Worm (Caenorhabditis elegans) whole organism, midembryonic: ENCODE measurements around the gene C16D9.5.

Experiments
- T22C8.4 ChIP-seq: fragments of 200-800 bp; sonication (Bioruptor generic); IDR thresholded peaks from 2 replicates; pipeline ENCODE4 v1.3.6; 2022; ENCODE audit warnings: missing genetic modification characterization, missing compliant biosample characterization
- cog-1 ChIP-seq: sonication (generic microtip); optimal IDR thresholded peaks from 2 replicates; lab custom pipeline; 2016; ENCODE audit warnings: missing genetic modification characterization, missing compliant biosample characterization
- flt-1 ChIP-seq: fragments of 200-800 bp; sonication (Bioruptor generic); IDR thresholded peaks from 2 replicates; pipeline ENCODE4 v1.3.6; 2022; ENCODE audit warnings: missing genetic modification characterization, missing compliant biosample characterization
- klf-2 ChIP-seq: fragments of 200-800 bp; sonication (Bioruptor generic); conservative IDR thresholded peaks from 2 replicates; pipeline ENCODE4 v1.3.6; 2022; ENCODE audit warnings: missing genetic modification reagents, missing genetic modification characterization, missing compliant biosample characterization
- med-1 ChIP-seq: sonication (generic microtip); optimal IDR thresholded peaks from 2 replicates; lab custom pipeline; 2017; ENCODE audit warnings: missing genetic modification characterization, mild to moderate bottlenecking, missing compliant biosample characterization, antibody characterized with exemption, missing genetic modification reagents; ENCODE audit not compliant: insufficient read depth
- ref-1 ChIP-seq: fragments of 200-800 bp; sonication (Bioruptor generic); conservative IDR thresholded peaks from 2 replicates; pipeline ENCODE4 v1.3.6; 2022; ENCODE audit warnings: missing genetic modification reagents, missing genetic modification characterization, missing compliant biosample characterization
- tab-1 ChIP-seq: fragments of 200-800 bp; sonication (Bioruptor generic); IDR thresholded peaks from 2 replicates; pipeline ENCODE4 v1.3.6; 2022; ENCODE audit warnings: missing genetic modification characterization, missing compliant biosample characterization
- ztf-23 ChIP-seq: fragments of 200-800 bp; sonication (Bioruptor generic); IDR thresholded peaks from 2 replicates; pipeline ENCODE4 v1.3.6; 2022; ENCODE audit warnings: missing genetic modification reagents, missing genetic modification characterization, missing compliant biosample characterization
- ztf-29 ChIP-seq: fragments of 200-800 bp; sonication (Bioruptor generic); IDR thresholded peaks from 2 replicates; pipeline ENCODE4 v1.3.6; 2022; ENCODE audit warnings: missing genetic modification reagents, missing genetic modification characterization, missing compliant biosample characterization

Gene C16D9.5

ce11 chrV:8271995-8272394 lies 26.6 kb upstream of the C16D9.5 start, which contains the start of gene asp-5:
Gene asp-5 (plus strand): TSS chrV:8272385.
- TF ChIP-seq cog-1 (tag; lab: Kevin White, UChicago) (no peak), klf-2 (GFP tag; lab: Robert Waterston, UW) (no peak)

DNA sequence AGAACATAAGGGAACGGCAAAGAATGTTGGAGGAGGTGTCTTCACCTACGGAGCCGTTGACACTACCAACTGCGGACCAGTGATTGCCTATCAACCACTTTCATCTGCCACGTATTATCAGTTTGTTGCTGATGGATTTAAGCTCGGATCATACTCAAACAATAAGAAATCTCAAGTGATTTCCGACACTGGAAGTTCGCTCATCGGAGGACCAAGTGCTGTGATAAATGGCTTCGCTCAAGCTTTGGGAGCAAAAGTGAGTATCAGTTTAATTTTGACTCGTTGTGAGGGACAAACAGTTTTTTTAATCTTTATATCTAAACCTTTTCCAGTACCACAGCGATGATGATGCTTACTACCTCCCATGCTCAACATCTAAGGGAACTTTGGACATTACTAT lies 26.0 kb upstream of the C16D9.5 start:
- no peak for TF ChIP-seq ztf-23 (GFP tag; lab: Robert Waterston, UW)

DNA sequence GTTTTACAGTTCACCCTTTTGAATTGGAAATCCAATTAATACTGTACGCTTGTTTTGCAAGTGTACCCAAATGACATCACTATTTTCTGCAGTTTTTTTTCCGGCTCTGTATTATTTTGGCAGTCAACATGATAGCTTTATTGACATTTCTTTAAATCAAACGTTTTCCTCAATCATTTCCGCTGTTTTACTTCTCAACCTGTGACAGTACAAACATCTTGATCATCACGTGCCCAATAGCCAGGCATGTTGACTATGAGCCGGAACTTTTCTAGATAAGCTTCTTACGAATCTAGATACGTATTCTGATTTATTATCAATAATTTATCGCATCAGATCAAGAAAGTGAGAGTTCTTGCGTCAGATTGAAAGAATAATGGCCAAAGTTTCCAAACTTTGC lies 24.5 kb upstream of the C16D9.5 start:
- TF ChIP-seq cog-1 (tag; lab: Kevin White, UChicago): no peak
- no peak for TF ChIP-seq klf-2 (GFP tag; lab: Robert Waterston, UW)
- no peak for TF ChIP-seq ztf-29
- TF ChIP-seq tab-1: no peak
- TF ChIP-seq flt-1 (GFP tag; lab: Robert Waterston, UW): no peak
- no peak for TF ChIP-seq med-1 (GFP tag; lab: Kevin White, UChicago)
- no peak for TF ChIP-seq ref-1 (GFP tag; lab: Robert Waterston, UW)
- TF ChIP-seq ztf-23 (GFP tag; lab: Robert Waterston, UW): no peak
- TF ChIP-seq T22C8.4 (GFP tag; lab: Robert Waterston, UW): no peak

DNA sequence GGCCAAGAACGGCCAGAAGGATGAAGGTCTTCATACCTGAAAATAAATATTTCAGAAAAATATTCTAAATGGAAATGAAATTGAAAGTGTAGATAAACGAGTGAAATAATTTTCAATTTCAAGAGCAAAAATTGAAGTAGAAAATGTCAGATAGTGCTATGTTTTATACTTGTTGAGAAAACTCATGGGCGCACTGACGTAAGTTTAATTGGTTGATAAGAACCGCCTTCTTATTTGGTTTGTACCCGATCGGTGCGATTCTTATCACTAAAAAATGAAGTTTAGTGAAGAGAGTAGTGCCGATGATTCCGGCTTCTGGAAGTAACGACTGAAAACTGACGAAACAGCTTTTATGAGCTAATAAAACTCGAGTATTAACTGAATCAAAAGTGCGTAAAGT lies 23.5 kb upstream of the C16D9.5 start, which contains the start of the genes asp-6 and asp-12:
Gene asp-6 (minus strand): TSS at position 36 of the 400 bp plus-strand sequence.
Gene asp-12 (plus strand): TSS at position 309 of the 400 bp plus-strand sequence.
- TF ChIP-seq cog-1 (tag; lab: Kevin White, UChicago): no peak
- TF ChIP-seq klf-2 (GFP tag; lab: Robert Waterston, UW): no peak
- no peak for TF ChIP-seq tab-1
- TF ChIP-seq med-1 (GFP tag; lab: Kevin White, UChicago): no peak
- TF ChIP-seq flt-1 (GFP tag; lab: Robert Waterston, UW): no peak

DNA sequence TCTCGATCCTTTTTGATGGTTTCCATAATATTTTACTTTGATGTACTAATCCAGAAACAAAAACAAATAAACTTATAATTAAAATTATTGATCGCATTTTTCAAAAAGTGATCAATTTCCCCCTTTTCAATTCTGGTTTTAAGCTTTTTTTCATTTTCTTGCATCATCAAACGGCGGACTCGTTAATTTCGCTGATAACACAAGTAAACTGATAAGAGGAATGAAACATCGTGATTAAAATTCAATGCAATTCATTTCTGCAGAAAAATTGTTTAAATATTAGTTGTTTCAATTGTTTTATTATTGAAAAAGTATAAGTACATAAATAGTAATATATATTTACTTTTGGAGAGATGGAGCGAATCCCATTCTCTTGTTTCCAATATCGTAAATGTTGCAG lies 21.9 kb upstream of the C16D9.5 start:
- TF ChIP-seq tab-1 (no peak), klf-2 (GFP tag; lab: Robert Waterston, UW) (no peak), T22C8.4 (GFP tag; lab: Robert Waterston, UW) (no peak), ztf-29 (no peak), med-1 (GFP tag; lab: Kevin White, UChicago) (no peak)

- TF ChIP-seq med-1 (GFP tag; lab: Kevin White, UChicago): no peak
- TF ChIP-seq cog-1 (tag; lab: Kevin White, UChicago): no peak
- no peak for TF ChIP-seq tab-1
- no peak for TF ChIP-seq ztf-29
- TF ChIP-seq flt-1 (GFP tag; lab: Robert Waterston, UW): no peak
Observed at ce11 chrV:8266232-8266631, 20.9 kb upstream of the C16D9.5 start, which contains the start of gene F21F8.5. Gene F21F8.5 (minus strand): TSS chrV:8266332.

ce11 chrV:8263941-8264340 lies 18.6 kb upstream of the C16D9.5 start, which contains the start of gene C16D9.9:
Gene C16D9.9 (plus strand): TSS chrV:8264241.
- TF ChIP-seq med-1 (GFP tag; lab: Kevin White, UChicago) (no peak), tab-1 (no peak), ztf-23 (GFP tag; lab: Robert Waterston, UW) (no peak), cog-1 (tag; lab: Kevin White, UChicago) (no peak), ztf-29 (no peak), T22C8.4 (GFP tag; lab: Robert Waterston, UW) (no peak), flt-1 (GFP tag; lab: Robert Waterston, UW) (no peak), ref-1 (GFP tag; lab: Robert Waterston, UW) (no peak), klf-2 (GFP tag; lab: Robert Waterston, UW) (no peak)

- TF ChIP-seq T22C8.4 (GFP tag; lab: Robert Waterston, UW) (no peak), cog-1 (tag; lab: Kevin White, UChicago) (no peak), ztf-23 (GFP tag; lab: Robert Waterston, UW) (no peak)
Observed at ce11 chrV:8263466-8263865, 18.1 kb upstream of the C16D9.5 start, which contains the start of gene C16D9.8. Gene C16D9.8 (minus strand): TSS chrV:8263566.

DNA sequence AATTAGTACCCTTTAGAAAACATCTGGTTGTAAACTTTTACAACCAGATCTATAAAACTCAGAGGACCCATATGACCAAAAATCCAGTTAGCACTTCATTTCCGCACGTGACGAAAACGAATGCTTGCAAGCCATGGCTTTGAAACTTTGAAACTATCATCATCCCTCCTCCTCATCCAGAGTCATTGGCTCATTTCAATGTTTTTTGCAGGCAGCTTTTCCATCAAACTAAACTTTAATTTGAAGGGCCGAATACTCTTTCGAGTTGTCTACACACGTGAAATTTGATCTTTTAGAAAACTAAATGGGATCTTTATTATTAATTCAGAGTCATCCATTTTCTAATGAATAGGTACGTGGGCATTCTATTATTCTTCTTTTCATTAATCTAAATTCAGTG lies 16.9 kb upstream of the C16D9.5 start:
- TF ChIP-seq T22C8.4 (GFP tag; lab: Robert Waterston, UW) (no peak), ref-1 (GFP tag; lab: Robert Waterston, UW) (no peak), tab-1 (no peak), klf-2 (GFP tag; lab: Robert Waterston, UW) (no peak), ztf-23 (GFP tag; lab: Robert Waterston, UW) (no peak), cog-1 (tag; lab: Kevin White, UChicago) (no peak), flt-1 (GFP tag; lab: Robert Waterston, UW) (no peak), med-1 (GFP tag; lab: Kevin White, UChicago) (no peak), ztf-29 (no peak)

- no peak for TF ChIP-seq tab-1
- no peak for TF ChIP-seq ref-1 (GFP tag; lab: Robert Waterston, UW)
- TF ChIP-seq cog-1 (tag; lab: Kevin White, UChicago): no peak
- no peak for TF ChIP-seq ztf-23 (GFP tag; lab: Robert Waterston, UW)
- no peak for TF ChIP-seq klf-2 (GFP tag; lab: Robert Waterston, UW)
- no peak for TF ChIP-seq flt-1 (GFP tag; lab: Robert Waterston, UW)
- TF ChIP-seq ztf-29: no peak
- no peak for TF ChIP-seq T22C8.4 (GFP tag; lab: Robert Waterston, UW)
- no peak for TF ChIP-seq med-1 (GFP tag; lab: Kevin White, UChicago)
Observed at ce11 chrV:8259016-8259415, 13.7 kb upstream of the C16D9.5 start, which contains the start of gene C16D9.1. Gene C16D9.1 (plus strand): TSS chrV:8259316.

DNA sequence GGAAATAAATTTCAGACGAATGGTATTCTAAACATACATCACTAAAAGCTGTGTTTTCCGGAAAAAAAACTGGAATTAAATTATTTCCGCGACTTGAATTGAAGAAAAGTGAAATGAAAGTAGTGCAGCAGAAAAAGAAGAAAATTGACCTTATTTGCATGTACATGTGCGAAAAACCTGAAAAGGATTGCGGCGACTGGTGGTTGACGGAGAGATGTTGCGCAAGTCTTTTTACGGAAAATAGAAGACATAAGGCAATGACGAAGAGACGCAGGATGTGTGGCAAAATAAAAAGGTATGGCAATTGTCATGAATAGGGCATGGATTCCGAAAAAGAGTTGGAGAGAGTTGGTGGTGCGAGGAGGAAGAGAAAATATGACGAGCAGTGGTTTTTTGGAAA lies 9.6 kb upstream of the C16D9.5 start:
- no peak for TF ChIP-seq ztf-23 (GFP tag; lab: Robert Waterston, UW)
- TF ChIP-seq klf-2 (GFP tag; lab: Robert Waterston, UW): no peak
- no peak for TF ChIP-seq cog-1 (tag; lab: Kevin White, UChicago)
- no peak for TF ChIP-seq T22C8.4 (GFP tag; lab: Robert Waterston, UW)
- TF ChIP-seq med-1 (GFP tag; lab: Kevin White, UChicago): no peak
- TF ChIP-seq flt-1 (GFP tag; lab: Robert Waterston, UW): no peak
- TF ChIP-seq ref-1 (GFP tag; lab: Robert Waterston, UW): no peak
- no peak for TF ChIP-seq ztf-29
- no peak for TF ChIP-seq tab-1
